Worm (Caenorhabditis elegans) whole organism, L3 larva: Measurements from ENCODE around the gene haf-3.

Experiments
- ZK546.5 ChIP-seq: sonication (generic microtip); optimal IDR thresholded peaks from 2 replicates; lab custom pipeline; 2017; ENCODE audit warnings: missing biosample characterization, missing genetic modification characterization
- ceh-82 ChIP-seq: fragments of 150-350 bp; optimal IDR thresholded peaks from 2 replicates; lab custom pipeline; 2014; ENCODE audit warnings: missing biosample characterization, missing genetic modification characterization
- nhr-28 ChIP-seq: fragments of 150-350 bp; optimal IDR thresholded peaks from 2 replicates; lab custom pipeline; 2014; ENCODE audit warnings: missing biosample characterization, missing genetic modification characterization
- nhr-43 ChIP-seq: sonication (generic microtip); optimal IDR thresholded peaks from 2 replicates; lab custom pipeline; 2016; ENCODE audit warnings: mild to moderate bottlenecking, missing genetic modification characterization, missing compliant biosample characterization; ENCODE audit not compliant: poor library complexity, severe bottlenecking
- ztf-11 ChIP-seq: fragments of 150-350 bp; optimal IDR thresholded peaks from 2 replicates; lab custom pipeline; 2014; ENCODE audit warnings: missing biosample characterization, missing genetic modification characterization

DNA sequence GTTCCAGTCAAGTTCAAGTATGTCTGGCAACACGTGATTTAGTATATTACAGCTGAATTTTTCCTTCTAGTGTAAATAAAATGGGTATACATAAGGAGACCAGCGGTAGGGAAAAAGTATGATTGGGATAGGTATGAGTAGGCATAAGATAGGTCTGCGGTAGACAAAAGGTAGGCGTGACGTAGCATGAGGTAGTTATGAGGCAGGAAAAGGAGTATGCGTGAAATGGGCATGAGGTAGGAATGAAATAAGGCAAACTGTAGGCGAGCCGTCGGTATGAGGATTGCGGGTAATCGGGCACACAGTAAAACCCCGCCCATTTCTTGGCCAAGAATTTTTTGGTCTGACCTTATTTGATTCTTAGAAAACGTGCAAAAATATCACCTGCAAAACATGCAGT, 44.5 kb downstream of the haf-3 start:
- TF ChIP-seq nhr-43 (tag; lab: Kevin White, UChicago) = no peak
- TF ChIP-seq ceh-82 (tag; lab: Kevin White, UChicago) = no peak
- TF ChIP-seq ZK546.5 (tag; lab: Kevin White, UChicago) = no peak
- no peak for TF ChIP-seq nhr-28 (tag; lab: Kevin White, UChicago)
- no peak for TF ChIP-seq ztf-11 (tag; lab: Kevin White, UChicago)
